ENCODE assay signal across 1 worm cellular context in genomic region chrII:7301670-7302151, ce11.
A peak's percentile ranks its signal among the peaks of the same experiment; 100 is the strongest.
TF ChIP-seq lines count a peak whose summit lies in the region.

cul-4 (plus strand) TSS chrII:7302101.

TF ChIP-seq in whole organism, L1 larva, 84 proteins besides CTCF, POLR2A, EP300 and RAD21 (continued from another document):
- TF ChIP-seq vab-15 (tag; optimal IDR thresholded peaks at IDR 0.05; lab: Kevin White, UChicago) (no peak), nhr-90 (tag; optimal IDR thresholded peaks at IDR 0.05; lab: Kevin White, UChicago; ENCODE audit: poor library complexity) (peak; percentile 81), dpl-1 (GFP tag; optimal IDR thresholded peaks at IDR 0.05; lab: Kevin White, UChicago) (peak; percentile 59 to 82 (median 82)), nhr-11 (tag; optimal IDR thresholded peaks at IDR 0.05; lab: Kevin White, UChicago) (no peak), C04F5.9 (tag; optimal IDR thresholded peaks at IDR 0.05; lab: Kevin White, UChicago) (peak; percentile 59), blmp-1 (tag; optimal IDR thresholded peaks at IDR 0.05; lab: Kevin White, UChicago) (peak; percentile 65), tbx-2 (tag; optimal IDR thresholded peaks at IDR 0.05; lab: Kevin White, UChicago) (no peak), ces-1 (GFP tag; optimal IDR thresholded peaks at IDR 0.05; lab: Kevin White, UChicago) (no peak), pqm-1 (tag; optimal IDR thresholded peaks at IDR 0.05; lab: Kevin White, UChicago) (no peak), hlh-17 (GFP tag; optimal IDR thresholded peaks at IDR 0.05; lab: Kevin White, UChicago; ENCODE audit: borderline replicate concordance) (no peak), unc-98 (GFP tag; IDR thresholded peaks at IDR 0.05; lab: Robert Waterston, UW) (no peak), dsc-1 (tag; optimal IDR thresholded peaks at IDR 0.05; lab: Kevin White, UChicago) (peak; percentile 77), nhr-12 (tag; optimal IDR thresholded peaks at IDR 0.05; lab: Kevin White, UChicago) (no peak), snu-23 (GFP tag; optimal IDR thresholded peaks at IDR 0.05; lab: Kevin White, UChicago) (peak; percentile 84), lin-14 (GFP tag; optimal IDR thresholded peaks at IDR 0.05; lab: Kevin White, UChicago) (no peak), efl-1 (optimal IDR thresholded peaks at IDR 0.05; lab: Kevin White, UChicago) (peak; percentile 71 to 82), efl-1 (GFP tag; optimal IDR thresholded peaks at IDR 0.05 in 1 of 2; lab: Kevin White, UChicago) (peak; percentile 76 to 97), fos-1 (tag; optimal IDR thresholded peaks at IDR 0.05; lab: Kevin White, UChicago) (peak; percentile 6)
